Fruit fly (Drosophila melanogaster) whole organism, embryonic: ENCODE data around the gene CG14362.

ENCODE experiments used
- Aef1 ChIP-seq: fragments of 200-800 bp; sonication (Bioruptor generic); IDR thresholded peaks from 3 replicates; pipeline ENCODE4 v1.3.6; 2022; ENCODE audit warnings: missing biosample characterization, missing genetic modification characterization
- CG11247 ChIP-seq: fragments of 200-800 bp; sonication (Bioruptor generic); IDR thresholded peaks from 2 replicates; pipeline ENCODE4 v1.3.6; 2022; ENCODE audit warnings: missing biosample characterization, missing genetic modification characterization
- CG1602 ChIP-seq: fragments of 200-800 bp; sonication (Bioruptor generic); optimal IDR thresholded peaks from 3 replicates; lab custom pipeline; 2016; ENCODE audit warnings: missing biosample characterization, missing genetic modification characterization
- CG7271 ChIP-seq: fragments of 200-800 bp; sonication (Bioruptor generic); optimal IDR thresholded peaks from 2 replicates; lab custom pipeline; 2018; ENCODE audit warnings: missing biosample characterization, mild to moderate bottlenecking, missing genetic modification characterization, moderate library complexity
- Camta ChIP-seq: fragments of 200-800 bp; sonication (Bioruptor generic); optimal IDR thresholded peaks from 2 replicates; lab custom pipeline; 2016; ENCODE audit warnings: missing biosample characterization, missing genetic modification characterization
- br ChIP-seq: fragments of >200 bp; optimal IDR thresholded peaks from 2 replicates; lab custom pipeline; 2017
- chm ChIP-seq: fragments of 200-800 bp; sonication (Bioruptor generic); IDR thresholded peaks from 2 replicates; pipeline ENCODE4 v1.3.6; 2022; ENCODE audit warnings: missing biosample characterization, missing genetic modification characterization
- ems ChIP-seq: fragments of 200-800 bp; sonication (Bioruptor generic); optimal IDR thresholded peaks from 3 replicates; lab custom pipeline; 2016; ENCODE audit warnings: missing biosample characterization, missing genetic modification characterization
- knrl ChIP-seq: fragments of 200-800 bp; sonication (Bioruptor generic); IDR thresholded peaks from 3 replicates; pipeline ENCODE4 v1.3.6; 2022; ENCODE audit warnings: missing biosample characterization, missing genetic modification characterization; ENCODE audit not compliant: partially characterized antibody
- lola ChIP-seq, 3 experiments: fragments of >200 bp in 2 of 3; fragments of 200-800 bp in 1 of 3; sonication (Bioruptor generic) in 1 of 3; optimal IDR thresholded peaks; 2 replicates each; lab custom pipeline; 2017 to 2019; ENCODE audit warnings: missing biosample characterization in 3 of 3, missing genetic modification characterization in 3 of 3, mild to moderate bottlenecking in 1 of 3, moderate library complexity in 1 of 3
- usp ChIP-seq: fragments of >200 bp; optimal IDR thresholded peaks from 2 replicates; lab custom pipeline; 2017; ENCODE audit warnings: missing biosample characterization, missing genetic modification characterization

DNA sequence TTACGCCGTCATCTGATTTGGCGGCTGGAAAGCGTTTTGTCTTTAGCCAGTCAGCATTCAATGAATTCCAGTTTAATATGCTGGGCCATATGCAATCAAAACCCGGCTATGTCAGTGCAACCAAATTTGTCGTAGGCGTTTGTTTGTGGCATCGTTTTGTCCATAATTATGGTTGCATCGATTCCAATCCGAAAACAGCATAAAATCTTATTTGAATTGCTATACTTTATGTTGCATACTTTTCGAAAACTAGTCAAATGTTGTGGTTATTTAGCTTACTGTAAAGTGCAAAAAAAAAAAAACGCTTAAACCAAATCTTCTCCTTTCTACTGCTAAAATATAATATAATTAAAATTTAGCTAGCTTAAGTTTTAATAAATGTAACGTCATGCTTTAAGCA is 12.7 kb downstream of the CG14362 start:
- TF ChIP-seq CG1602 (no peak), CG11247 (GFP tag; lab: Robert Waterston, UW) (no peak), knrl (GFP tag; lab: Robert Waterston, UW) (no peak), ems (GFP tag; lab: Kevin White, UChicago) (no peak), chm (GFP tag; lab: Robert Waterston, UW) (no peak), br (lab: Kevin White, UChicago) (no peak), Camta (no peak), Aef1 (GFP tag; lab: Robert Waterston, UW) (no peak), lola (GFP tag; optimal IDR thresholded peaks at IDR 0.05; lab: Kevin White, UChicago) (no peak), usp (GFP tag; lab: Kevin White, UChicago) (no peak), CG7271 (no peak)
